Worm (Caenorhabditis elegans) whole organism, late embryonic: Measurements from ENCODE around the gene R05H5.3.
"Not testable (repeated sequence)": the region's sequence is repeated elsewhere in the genome, so short reads cannot be mapped to it uniquely, and the experiment has no call there.

Experiments used
- C08G9.2 ChIP-seq: sonication (generic microtip); optimal IDR thresholded peaks from 2 replicates; lab custom pipeline; 2016; ENCODE audit warnings: mild to moderate bottlenecking, missing genetic modification characterization, moderate library complexity, missing compliant biosample characterization
- F13H6.1 ChIP-seq: sonication (generic microtip); optimal IDR thresholded peaks from 2 replicates; lab custom pipeline; 2016; ENCODE audit warnings: missing genetic modification characterization, missing compliant biosample characterization
- K02D7.2 ChIP-seq: sonication (generic microtip); optimal IDR thresholded peaks from 2 replicates; lab custom pipeline; 2017; ENCODE audit warnings: mild to moderate bottlenecking, missing genetic modification characterization, missing compliant biosample characterization
- K09A11.1 ChIP-seq: sonication (generic microtip); optimal IDR thresholded peaks from 2 replicates; lab custom pipeline; 2017; ENCODE audit warnings: antibody characterized with exemption, mild to moderate bottlenecking, missing genetic modification characterization, missing compliant biosample characterization; ENCODE audit not compliant: insufficient read depth
- Y22D7AL.16 ChIP-seq: sonication (generic microtip); optimal IDR thresholded peaks from 2 replicates; lab custom pipeline; 2016; ENCODE audit warnings: missing genetic modification characterization, missing compliant biosample characterization
- ahr-1 ChIP-seq: sonication (generic microtip); optimal IDR thresholded peaks from 2 replicates; lab custom pipeline; 2016; ENCODE audit warnings: missing genetic modification characterization, missing compliant biosample characterization
- ceh-22 ChIP-seq: sonication (generic microtip); optimal IDR thresholded peaks from 2 replicates; lab custom pipeline; 2017; ENCODE audit warnings: missing biosample characterization, missing genetic modification characterization
- ceh-30 ChIP-seq: fragments of 150-350 bp; optimal IDR thresholded peaks from 2 replicates; lab custom pipeline; 2014; ENCODE audit warnings: missing biosample characterization, missing genetic modification characterization
- ceh-31 ChIP-seq: sonication (generic microtip); optimal IDR thresholded peaks from 2 replicates; lab custom pipeline; 2016; ENCODE audit warnings: missing genetic modification characterization, missing compliant biosample characterization
- ceh-34 ChIP-seq: sonication (generic microtip); optimal IDR thresholded peaks from 2 replicates; lab custom pipeline; 2016; ENCODE audit warnings: mild to moderate bottlenecking, missing genetic modification characterization, missing compliant biosample characterization
- ceh-45 ChIP-seq: fragments of 200-800 bp; sonication (Bioruptor generic); IDR thresholded peaks from 2 replicates; pipeline ENCODE4 v1.3.6; 2022; ENCODE audit warnings: missing genetic modification reagents, missing genetic modification characterization, missing compliant biosample characterization
- ceh-48 ChIP-seq: sonication (generic microtip); optimal IDR thresholded peaks from 2 replicates; lab custom pipeline; 2016; ENCODE audit warnings: missing genetic modification characterization, inconsistent platforms, missing compliant biosample characterization
- che-1 ChIP-seq: sonication (generic microtip); optimal IDR thresholded peaks from 2 replicates; lab custom pipeline; 2016; ENCODE audit warnings: mild to moderate bottlenecking, missing genetic modification characterization, missing compliant biosample characterization
- dve-1 ChIP-seq: sonication (generic microtip); optimal IDR thresholded peaks from 2 replicates; lab custom pipeline; 2017; ENCODE audit warnings: antibody characterized with exemption, mild to moderate bottlenecking, missing genetic modification characterization, missing compliant biosample characterization
- ets-4 ChIP-seq: sonication (generic microtip); optimal IDR thresholded peaks from 2 replicates; lab custom pipeline; 2016; ENCODE audit warnings: missing genetic modification characterization, missing compliant biosample characterization
- fax-1 ChIP-seq: sonication (generic microtip); optimal IDR thresholded peaks from 2 replicates; lab custom pipeline; 2016; ENCODE audit warnings: missing genotype, missing genetic modification characterization, missing compliant biosample characterization
- fkh-6 ChIP-seq: sonication (generic microtip); optimal IDR thresholded peaks from 2 replicates; lab custom pipeline; 2016; ENCODE audit warnings: missing genetic modification characterization, missing compliant biosample characterization
- gmeb-2 ChIP-seq: sonication (generic microtip); optimal IDR thresholded peaks from 2 replicates; lab custom pipeline; 2016; ENCODE audit warnings: missing genetic modification characterization, inconsistent platforms, missing compliant biosample characterization
- hlh-6 ChIP-seq: sonication (generic microtip); optimal IDR thresholded peaks from 2 replicates; lab custom pipeline; 2016; ENCODE audit warnings: missing genotype, missing genetic modification characterization, missing compliant biosample characterization
- hlh-8 ChIP-seq: sonication (generic microtip); optimal IDR thresholded peaks from 2 replicates; lab custom pipeline; 2016; ENCODE audit warnings: missing genotype, missing genetic modification characterization, missing compliant biosample characterization
- madf-2 ChIP-seq: sonication (generic microtip); optimal IDR thresholded peaks from 2 replicates; lab custom pipeline; 2017; ENCODE audit warnings: missing genetic modification characterization, missing compliant biosample characterization
- mec-3 ChIP-seq: sonication (generic microtip); optimal IDR thresholded peaks from 2 replicates; lab custom pipeline; 2016; ENCODE audit warnings: borderline replicate concordance, missing genetic modification characterization, missing compliant biosample characterization
- nfya-1 ChIP-seq: sonication (generic microtip); optimal IDR thresholded peaks from 2 replicates; lab custom pipeline; 2017; ENCODE audit warnings: missing genetic modification characterization, mild to moderate bottlenecking, missing compliant biosample characterization, antibody characterized with exemption, moderate library complexity
- odd-2 ChIP-seq: sonication (generic microtip); optimal IDR thresholded peaks from 2 replicates; lab custom pipeline; 2017; ENCODE audit warnings: antibody characterized with exemption, mild to moderate bottlenecking, missing genetic modification characterization, missing compliant biosample characterization
- pag-3 ChIP-seq: sonication (generic microtip); optimal IDR thresholded peaks from 2 replicates; lab custom pipeline; 2016; ENCODE audit warnings: missing compliant biosample characterization, missing genetic modification characterization, borderline replicate concordance
- pat-9 ChIP-seq: fragments of 200-800 bp; sonication (Bioruptor generic); optimal IDR thresholded peaks from 2 replicates; lab custom pipeline; 2018; ENCODE audit warnings: mild to moderate bottlenecking, missing genetic modification characterization, moderate library complexity, missing compliant biosample characterization
- pax-1 ChIP-seq: fragments of 150-350 bp; optimal IDR thresholded peaks from 2 replicates; lab custom pipeline; 2014; ENCODE audit warnings: missing biosample characterization, missing genetic modification characterization
- pha-2 ChIP-seq: sonication (generic microtip); optimal IDR thresholded peaks from 2 replicates; lab custom pipeline; 2017; ENCODE audit warnings: mild to moderate bottlenecking, missing genetic modification characterization, missing compliant biosample characterization
- ref-2 ChIP-seq: sonication (generic microtip); optimal IDR thresholded peaks from 2 replicates; lab custom pipeline; 2016; ENCODE audit warnings: missing genetic modification characterization, missing compliant biosample characterization
- rnt-1 ChIP-seq: sonication (generic microtip); optimal IDR thresholded peaks from 2 replicates; lab custom pipeline; 2016; ENCODE audit warnings: missing genetic modification characterization, missing compliant biosample characterization
- sox-2 ChIP-seq: fragments of 200-800 bp; sonication (Bioruptor generic); IDR thresholded peaks from 2 replicates; pipeline ENCODE4 v1.3.6; 2022; ENCODE audit warnings: missing genetic modification reagents, missing genetic modification characterization, missing compliant biosample characterization
- syd-9 ChIP-seq: sonication (generic microtip); optimal IDR thresholded peaks from 2 replicates; lab custom pipeline; 2016; ENCODE audit warnings: mild to moderate bottlenecking, missing genetic modification characterization, moderate library complexity, missing compliant biosample characterization
- tbx-2 ChIP-seq: sonication (generic microtip); optimal IDR thresholded peaks from 2 replicates; lab custom pipeline; 2016; ENCODE audit warnings: missing genetic modification characterization, missing compliant biosample characterization
- tbx-7 ChIP-seq: sonication (generic microtip); optimal IDR thresholded peaks from 2 replicates; lab custom pipeline; 2016; ENCODE audit warnings: missing genotype, missing genetic modification characterization, missing compliant biosample characterization
- unc-3 ChIP-seq, 2 experiments: fragments of 200-800 bp in 1 of 2; sonication (Bioruptor generic) in 1 of 2; sonication (generic microtip) in 1 of 2; conservative IDR thresholded peaks in 1 of 2; optimal IDR thresholded peaks in 1 of 2; 2 replicates each; pipeline versions ENCODE4 v1.3.6 to Lab custom; 2016 to 2022; ENCODE audit warnings: missing compliant biosample characterization in 2 of 2, missing genetic modification characterization in 2 of 2, missing genetic modification reagents in 1 of 2

Gene R05H5.3

DNA sequence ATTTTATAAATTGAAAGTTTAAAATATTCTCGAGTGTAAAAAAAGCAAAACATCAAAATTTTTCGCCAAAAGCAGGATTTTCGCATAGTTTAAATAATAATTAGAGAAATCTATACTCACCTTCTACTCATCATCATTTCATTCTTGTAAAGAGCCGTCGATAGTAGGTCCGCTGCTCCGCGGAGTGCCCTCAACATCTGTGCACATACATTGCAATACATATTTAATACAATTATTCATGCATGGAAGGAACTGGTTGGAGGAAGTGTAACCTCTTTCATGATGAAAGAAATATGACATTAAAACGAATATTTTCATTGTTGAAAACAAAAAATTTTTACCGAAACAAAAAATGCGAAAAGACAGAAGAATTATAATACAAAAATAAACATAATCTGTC, 44.9 kb downstream of the R05H5.3 start, which contains the start of gene mrps-14:
Gene mrps-14 (minus strand): TSS at position 197 of the 400 bp plus-strand sequence.
- no peak for TF ChIP-seq pag-3 (tag; lab: Kevin White, UChicago)
- no peak for TF ChIP-seq ceh-30 (tag; lab: Kevin White, UChicago)
- no peak for TF ChIP-seq K02D7.2 (tag; lab: Kevin White, UChicago)
- no peak for TF ChIP-seq fkh-6 (tag; lab: Kevin White, UChicago)
- TF ChIP-seq pha-2 (tag; lab: Kevin White, UChicago), result no peak
- no peak for TF ChIP-seq madf-2 (tag; lab: Kevin White, UChicago)
- TF ChIP-seq ref-2 (tag; lab: Kevin White, UChicago), result no peak
- TF ChIP-seq hlh-6 (tag; lab: Kevin White, UChicago), result no peak
- TF ChIP-seq gmeb-2 (tag; lab: Kevin White, UChicago), result no peak
- TF ChIP-seq ahr-1 (tag; lab: Kevin White, UChicago), result no peak
- TF ChIP-seq pat-9 (tag; lab: Kevin White, UChicago), result no peak
- no peak for TF ChIP-seq che-1
- TF ChIP-seq pax-1 (tag; lab: Kevin White, UChicago), result no peak
- TF ChIP-seq F13H6.1, result no peak

DNA sequence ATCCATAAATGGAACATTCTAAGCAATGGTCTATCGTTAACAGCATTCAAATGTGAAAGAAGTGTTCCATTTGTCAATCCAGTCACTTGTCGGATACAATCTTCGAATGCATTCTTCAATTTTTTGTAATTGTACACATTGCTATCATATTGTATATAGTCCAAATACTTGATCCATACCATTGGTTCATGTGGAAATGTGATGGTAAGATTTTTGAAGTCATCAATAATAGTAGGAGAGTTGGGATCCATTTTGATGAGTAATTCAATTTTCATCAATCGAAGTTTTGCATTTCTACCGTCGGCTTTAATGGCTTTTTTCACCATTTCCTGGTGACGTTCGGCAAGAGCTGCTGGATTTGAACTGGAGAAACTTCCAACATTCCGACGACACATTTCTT, 48.2 kb downstream of the R05H5.3 start:
- TF ChIP-seq ceh-34 (tag; lab: Kevin White, UChicago), result no peak
- no peak for TF ChIP-seq dve-1 (tag; lab: Kevin White, UChicago)
- no peak for TF ChIP-seq unc-3 (GFP tag; conservative IDR thresholded peaks at IDR 0.05; lab: Robert Waterston, UW)
- TF ChIP-seq unc-3 (tag; optimal IDR thresholded peaks at IDR 0.05; lab: Kevin White, UChicago), result no peak
- no peak for TF ChIP-seq pat-9 (tag; lab: Kevin White, UChicago)
- no peak for TF ChIP-seq ceh-45 (GFP tag; lab: Robert Waterston, UW)
- TF ChIP-seq ceh-48 (tag; lab: Kevin White, UChicago), result no peak
- no peak for TF ChIP-seq mec-3 (tag; lab: Kevin White, UChicago)
- no peak for TF ChIP-seq hlh-6 (tag; lab: Kevin White, UChicago)
- no peak for TF ChIP-seq syd-9 (tag; lab: Kevin White, UChicago)
- TF ChIP-seq K09A11.1, result no peak
- TF ChIP-seq hlh-8 (tag; lab: Kevin White, UChicago), result no peak
- no peak for TF ChIP-seq ahr-1 (tag; lab: Kevin White, UChicago)
- no peak for TF ChIP-seq tbx-2 (tag; lab: Kevin White, UChicago)
- TF ChIP-seq nfya-1 (tag; lab: Kevin White, UChicago), result no peak
- no peak for TF ChIP-seq odd-2 (tag; lab: Kevin White, UChicago)
- TF ChIP-seq ceh-22, result no peak

DNA sequence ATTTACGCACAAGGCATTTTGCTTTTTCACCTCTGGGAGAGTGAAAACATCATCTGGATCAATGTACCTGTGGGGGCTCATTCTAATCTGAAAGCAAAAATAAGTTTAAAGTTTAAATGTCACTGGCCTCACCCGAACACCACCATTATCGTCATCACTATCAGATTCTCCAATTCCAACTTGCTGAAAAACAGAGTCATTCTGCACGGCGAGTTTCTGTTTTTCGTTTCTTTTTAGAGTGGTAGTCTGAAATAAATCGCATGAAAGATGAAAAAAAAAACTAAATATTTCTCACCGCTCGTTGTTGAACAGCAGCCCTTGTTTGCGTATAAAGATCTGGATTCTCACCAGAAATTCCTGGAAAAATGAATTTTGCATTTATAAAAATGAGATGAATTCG, 49.7 kb downstream of the R05H5.3 start:
- TF ChIP-seq madf-2 (tag; lab: Kevin White, UChicago), result no peak
- no peak for TF ChIP-seq hlh-6 (tag; lab: Kevin White, UChicago)
- no peak for TF ChIP-seq fax-1 (tag; lab: Kevin White, UChicago)
- no peak for TF ChIP-seq K09A11.1
- no peak for TF ChIP-seq Y22D7AL.16
- TF ChIP-seq sox-2 (GFP tag; lab: Robert Waterston, UW), result no peak

DNA sequence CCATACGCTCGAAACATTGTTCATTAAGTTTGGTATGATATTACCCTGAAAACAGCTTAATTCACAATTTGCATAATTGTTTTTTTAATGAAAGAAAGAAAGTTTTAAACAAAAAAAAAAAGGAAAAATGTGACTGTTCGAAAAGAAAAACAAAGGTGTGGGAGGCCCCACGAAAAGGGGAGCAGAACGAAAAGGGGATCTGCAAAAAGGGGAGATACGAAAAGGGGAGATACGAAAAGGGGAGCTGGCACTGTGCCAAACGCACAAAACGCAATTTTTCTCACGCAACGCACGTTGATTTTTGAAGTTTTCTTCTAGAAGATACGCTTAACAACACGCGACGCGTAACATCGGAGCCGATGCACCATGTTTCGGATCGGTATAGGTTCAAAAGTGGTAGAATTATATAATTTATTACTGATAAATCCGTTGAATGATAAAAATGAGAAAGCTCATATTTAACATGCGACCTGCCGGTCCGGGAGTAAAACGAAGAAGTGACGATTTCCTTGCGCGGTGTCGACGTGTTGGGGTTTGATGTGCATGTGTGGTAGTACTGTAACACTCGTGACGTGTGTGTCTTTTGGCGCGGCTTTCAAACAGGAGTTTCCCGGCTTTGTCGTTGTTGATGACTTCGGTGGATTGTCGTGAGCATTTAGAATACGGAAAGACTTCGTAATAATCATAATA, 50.3 kb downstream of the R05H5.3 start, which contains the start of gene nrde-2:
Gene nrde-2 (minus strand): TSS at position 45 of the 690 bp plus-strand sequence.
- TF ChIP-seq tbx-2 (tag; lab: Kevin White, UChicago) (peak; percentile 43), rnt-1 (tag; lab: Kevin White, UChicago) (peak; percentile 5), unc-3 (GFP tag; conservative IDR thresholded peaks at IDR 0.05; lab: Robert Waterston, UW) (peak; percentile 45; the same call in 1 of the 2 replicates), ets-4 (tag; lab: Kevin White, UChicago) (peak; percentile 5), ceh-31 (peak; percentile 70), C08G9.2 (peak; percentile 5), tbx-7 (tag; lab: Kevin White, UChicago) (peak; percentile 22), ceh-45 (GFP tag; lab: Robert Waterston, UW) (0 out of 2 replicates have a peak, but pooled peaks have one; percentile 44)
- not testable (repeated sequence) for TF ChIP-seq unc-3 (tag; optimal IDR thresholded peaks at IDR 0.05; lab: Kevin White, UChicago)
